Worm (Caenorhabditis elegans) whole organism, L1 larva: ENCODE results near the gene tmem-145.

Experiments
- C16A3.4 ChIP-seq: fragments of 150-350 bp; optimal IDR thresholded peaks from 2 replicates; lab custom pipeline; 2014; ENCODE audit warnings: missing biosample characterization, missing genetic modification characterization
- Y116A8C.19 ChIP-seq: sonication (generic microtip); optimal IDR thresholded peaks from 2 replicates; lab custom pipeline; 2016; ENCODE audit warnings: missing compliant biosample characterization, missing genetic modification characterization, borderline replicate concordance
- alr-1 ChIP-seq: fragments of 200-800 bp; sonication (Bioruptor generic); optimal IDR thresholded peaks from 2 replicates; lab custom pipeline; 2018; ENCODE audit warnings: borderline replicate concordance, mild to moderate bottlenecking, missing genetic modification characterization, missing compliant biosample characterization
- ceh-63 ChIP-seq: fragments of 200-800 bp; sonication (Bioruptor generic); optimal IDR thresholded peaks from 2 replicates; lab custom pipeline; 2018; ENCODE audit warnings: mild to moderate bottlenecking, missing genetic modification characterization, missing compliant biosample characterization
- ceh-8 ChIP-seq: fragments of 200-800 bp; sonication (Bioruptor generic); optimal IDR thresholded peaks from 2 replicates; lab custom pipeline; 2018; ENCODE audit warnings: mild to moderate bottlenecking, missing genetic modification characterization, moderate library complexity, missing compliant biosample characterization
- ceh-88 ChIP-seq: fragments of 200-800 bp; sonication (Bioruptor generic); IDR thresholded peaks from 2 replicates; pipeline ENCODE4 v1.3.6; 2022; ENCODE audit warnings: missing genetic modification characterization, missing compliant biosample characterization
- ceh-90 ChIP-seq: sonication (generic microtip); optimal IDR thresholded peaks from 2 replicates; lab custom pipeline; 2016; ENCODE audit warnings: missing genetic modification characterization, missing compliant biosample characterization
- dsc-1 ChIP-seq: sonication (generic microtip); optimal IDR thresholded peaks from 2 replicates; lab custom pipeline; 2016; ENCODE audit warnings: mild to moderate bottlenecking, missing genetic modification characterization, missing compliant biosample characterization
- egl-13 ChIP-seq: sonication (generic microtip); optimal IDR thresholded peaks from 2 replicates; lab custom pipeline; 2016; ENCODE audit warnings: missing genotype, missing genetic modification reagents, missing genetic modification characterization, missing compliant biosample characterization
- egl-27 ChIP-seq, 2 experiments: fragments of 150-350 bp in 1 of 2; sonication (generic microtip); optimal IDR thresholded peaks; 3 replicates each; lab custom pipeline; 2017 to 2018; ENCODE audit warnings: missing biosample characterization in 2 of 2, missing genetic modification characterization in 2 of 2, missing genetic modification reagents in 2 of 2
- ets-5 ChIP-seq: fragments of 200-800 bp; sonication (Bioruptor generic); IDR thresholded peaks from 2 replicates; pipeline ENCODE4 v1.3.6; 2022; ENCODE audit warnings: missing genetic modification characterization, missing compliant biosample characterization
- fkh-10 ChIP-seq: sonication (generic microtip); optimal IDR thresholded peaks from 2 replicates; lab custom pipeline; 2017; ENCODE audit warnings: missing biosample characterization, missing genetic modification reagents, missing genetic modification characterization
- fkh-4 ChIP-seq: sonication (generic microtip); optimal IDR thresholded peaks from 2 replicates; lab custom pipeline; 2016; ENCODE audit warnings: missing compliant biosample characterization, missing genetic modification characterization, borderline replicate concordance
- fkh-8 ChIP-seq: sonication (generic microtip); optimal IDR thresholded peaks from 2 replicates; lab custom pipeline; 2016; ENCODE audit warnings: mild to moderate bottlenecking, missing genetic modification characterization, missing compliant biosample characterization
- grh-1 ChIP-seq: fragments of 200-800 bp; sonication (Bioruptor generic); IDR thresholded peaks from 2 replicates; pipeline ENCODE4 v1.3.6; 2022; ENCODE audit warnings: missing genetic modification reagents, missing genetic modification characterization, missing compliant biosample characterization
- hlh-17 ChIP-seq: fragments of 200-800 bp; sonication (Bioruptor generic); optimal IDR thresholded peaks from 2 replicates; lab custom pipeline; 2018; ENCODE audit warnings: missing genetic modification characterization, mild to moderate bottlenecking, missing compliant biosample characterization, moderate library complexity, borderline replicate concordance
- hlh-4 ChIP-seq: sonication (generic microtip); optimal IDR thresholded peaks from 2 replicates; lab custom pipeline; 2016; ENCODE audit warnings: mild to moderate bottlenecking, missing genetic modification characterization, missing compliant biosample characterization
- hpl-2 ChIP-seq: fragments of 150-350 bp; optimal IDR thresholded peaks from 2 replicates; lab custom pipeline; 2014; ENCODE audit warnings: missing biosample characterization, missing genetic modification reagents, missing genetic modification characterization
- irx-1 ChIP-seq: sonication (generic microtip); optimal IDR thresholded peaks from 2 replicates; lab custom pipeline; 2016; ENCODE audit warnings: missing genetic modification characterization, missing compliant biosample characterization
- isw-1 ChIP-seq: fragments of 200-800 bp; sonication (Bioruptor generic); IDR thresholded peaks from 2 replicates; pipeline ENCODE4 v1.3.6; 2022; ENCODE audit warnings: missing genetic modification characterization, missing compliant biosample characterization
- lin-14 ChIP-seq: fragments of 200-800 bp; sonication (Bioruptor generic); optimal IDR thresholded peaks from 2 replicates; lab custom pipeline; 2018; ENCODE audit warnings: mild to moderate bottlenecking, missing genetic modification characterization, moderate library complexity, missing compliant biosample characterization
- lin-35 ChIP-seq, 2 experiments: fragments of 150-350 bp; optimal IDR thresholded peaks; 2 replicates each; lab custom pipeline; 2014; ENCODE audit warnings: missing biosample characterization in 2 of 2, missing genetic modification characterization in 2 of 2, missing genetic modification reagents in 2 of 2
- lsy-2 ChIP-seq, 2 experiments: fragments of 150-350 bp; optimal IDR thresholded peaks; 2 replicates each; lab custom pipeline; 2014; ENCODE audit warnings: missing biosample characterization in 2 of 2, missing genetic modification characterization in 2 of 2
- mef-2 ChIP-seq: fragments of 150-350 bp; optimal IDR thresholded peaks from 2 replicates; lab custom pipeline; 2014; ENCODE audit warnings: missing biosample characterization, missing genetic modification characterization
- nhr-11 ChIP-seq: fragments of 150-350 bp; optimal IDR thresholded peaks from 2 replicates; lab custom pipeline; 2014; ENCODE audit warnings: missing biosample characterization, missing genetic modification characterization
- nhr-19 ChIP-seq: fragments of 200-800 bp; sonication (Bioruptor generic); conservative IDR thresholded peaks from 2 replicates; pipeline ENCODE4 v1.3.6; 2022; ENCODE audit warnings: missing genetic modification characterization, missing compliant biosample characterization
- nhr-28 ChIP-seq: fragments of 150-350 bp; optimal IDR thresholded peaks from 2 replicates; lab custom pipeline; 2014; ENCODE audit warnings: missing biosample characterization, missing genetic modification characterization
- nhr-47 ChIP-seq: sonication (generic microtip); optimal IDR thresholded peaks from 2 replicates; lab custom pipeline; 2016; ENCODE audit warnings: mild to moderate bottlenecking, missing genetic modification characterization, moderate library complexity, missing compliant biosample characterization
- nhr-71 ChIP-seq: sonication (generic microtip); optimal IDR thresholded peaks from 2 replicates; lab custom pipeline; 2016; ENCODE audit warnings: mild to moderate bottlenecking, missing genetic modification characterization, moderate library complexity, missing compliant biosample characterization
- nhr-76 ChIP-seq: sonication (generic microtip); optimal IDR thresholded peaks from 2 replicates; lab custom pipeline; 2017; ENCODE audit warnings: missing biosample characterization, missing genetic modification characterization
- nhr-77 ChIP-seq: fragments of 150-350 bp; optimal IDR thresholded peaks from 2 replicates; lab custom pipeline; 2014; ENCODE audit warnings: missing biosample characterization, missing genetic modification characterization
- nhr-84 ChIP-seq: sonication (generic microtip); optimal IDR thresholded peaks from 2 replicates; lab custom pipeline; 2017; ENCODE audit warnings: missing biosample characterization, missing genetic modification characterization
- nhr-90 ChIP-seq: sonication (generic microtip); optimal IDR thresholded peaks from 2 replicates; lab custom pipeline; 2016; ENCODE audit warnings: mild to moderate bottlenecking, missing genetic modification characterization, missing compliant biosample characterization; ENCODE audit not compliant: poor library complexity
- pag-3 ChIP-seq: sonication (generic microtip); optimal IDR thresholded peaks from 2 replicates; lab custom pipeline; 2017; ENCODE audit warnings: missing genetic modification characterization, mild to moderate bottlenecking, missing compliant biosample characterization, antibody characterized with exemption, borderline replicate concordance; ENCODE audit not compliant: insufficient read depth
- pqm-1 ChIP-seq: sonication (generic microtip); optimal IDR thresholded peaks from 3 replicates; lab custom pipeline; 2017; ENCODE audit warnings: missing biosample characterization, missing genetic modification characterization
- rnt-1 ChIP-seq: sonication (generic microtip); optimal IDR thresholded peaks from 2 replicates; lab custom pipeline; 2016; ENCODE audit warnings: mild to moderate bottlenecking, missing genetic modification characterization, moderate library complexity, missing compliant biosample characterization
- skn-1 ChIP-seq: fragments of 150-350 bp; optimal IDR thresholded peaks from 2 replicates; lab custom pipeline; 2014; ENCODE audit warnings: missing biosample characterization, missing genetic modification characterization
- sox-4 ChIP-seq: sonication (generic microtip); optimal IDR thresholded peaks from 2 replicates; lab custom pipeline; 2016; ENCODE audit warnings: missing genetic modification characterization, missing compliant biosample characterization
- sup-37 ChIP-seq: fragments of 200-800 bp; sonication (Bioruptor generic); optimal IDR thresholded peaks from 2 replicates; lab custom pipeline; 2018; ENCODE audit warnings: mild to moderate bottlenecking, missing genetic modification characterization, missing compliant biosample characterization
- tbx-2 ChIP-seq: sonication (generic microtip); optimal IDR thresholded peaks from 2 replicates; lab custom pipeline; 2016; ENCODE audit warnings: missing genetic modification characterization, missing compliant biosample characterization
- tlp-1 ChIP-seq: fragments of 150-350 bp; optimal IDR thresholded peaks from 2 replicates; lab custom pipeline; 2014; ENCODE audit warnings: missing biosample characterization, missing genetic modification characterization
- unc-130 ChIP-seq: fragments of 150-350 bp; optimal IDR thresholded peaks from 2 replicates; lab custom pipeline; 2017; ENCODE audit warnings: missing biosample characterization, missing genetic modification characterization, inconsistent platforms
- unc-30 ChIP-seq: sonication (generic microtip); optimal IDR thresholded peaks from 2 replicates; lab custom pipeline; 2017; ENCODE audit warnings: missing biosample characterization, missing genetic modification characterization
- unc-98 ChIP-seq: fragments of 200-800 bp; sonication (Bioruptor generic); IDR thresholded peaks from 2 replicates; pipeline ENCODE4 v1.3.6; 2022; ENCODE audit warnings: missing genetic modification characterization, missing compliant biosample characterization
- vab-15 ChIP-seq: sonication (generic microtip); optimal IDR thresholded peaks from 2 replicates; lab custom pipeline; 2017; ENCODE audit warnings: missing genotype, mild to moderate bottlenecking, missing genetic modification characterization, missing compliant biosample characterization
- ztf-11 ChIP-seq, 2 experiments: sonication (generic microtip); optimal IDR thresholded peaks; 2 replicates each; lab custom pipeline; 2016 to 2017; ENCODE audit warnings: missing genetic modification characterization in 2 of 2, missing biosample characterization in 1 of 2, missing compliant biosample characterization in 1 of 2
- ztf-4 ChIP-seq: fragments of 150-350 bp; optimal IDR thresholded peaks from 2 replicates; lab custom pipeline; 2014; ENCODE audit warnings: missing biosample characterization, missing genetic modification characterization

The tmem-145 gene

DNA sequence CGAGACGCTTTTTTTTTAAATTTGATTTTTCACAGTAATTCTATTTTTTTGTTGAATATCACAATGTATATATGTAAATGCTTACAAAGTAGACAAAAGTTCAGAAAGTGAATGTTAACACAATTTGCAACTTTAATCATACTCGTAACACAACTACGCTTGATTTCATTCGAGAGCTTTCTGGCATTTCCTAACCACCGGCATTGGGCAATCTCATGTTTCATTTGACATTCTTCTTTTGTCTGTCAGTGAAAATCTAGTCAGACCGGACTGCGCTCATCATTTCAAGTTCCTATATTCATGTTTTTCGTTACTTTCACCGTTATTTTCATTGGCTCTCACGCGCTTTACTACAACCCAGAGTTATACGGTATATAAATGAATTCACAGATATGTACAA lies 37.5 kb upstream of the tmem-145 start, which contains the start of gene lgc-14:
TSS of gene lgc-14 (plus strand) at position 301 of the 400 bp plus-strand sequence.
- no peak for TF ChIP-seq lin-14
- TF ChIP-seq alr-1 (tag; lab: Kevin White, UChicago): no peak
- no peak for TF ChIP-seq hlh-4
- TF ChIP-seq sup-37 (GFP tag; lab: Kevin White, UChicago): no peak
- TF ChIP-seq pqm-1 (tag; lab: Kevin White, UChicago): no peak
- no peak for TF ChIP-seq grh-1 (GFP tag; lab: Robert Waterston, UW)
- TF ChIP-seq ceh-63 (GFP tag; lab: Kevin White, UChicago): no peak
- TF ChIP-seq lsy-2 (tag; optimal IDR thresholded peaks at IDR 0.05; lab: Kevin White, UChicago): no peak
- TF ChIP-seq ztf-11 (tag; optimal IDR thresholded peaks at IDR 0.05; lab: Kevin White, UChicago): no peak
- no peak for TF ChIP-seq nhr-90 (tag; lab: Kevin White, UChicago)
- TF ChIP-seq C16A3.4 (tag; lab: Kevin White, UChicago): no peak
- no peak for TF ChIP-seq tbx-2 (tag; lab: Kevin White, UChicago)
- TF ChIP-seq nhr-71 (tag; lab: Kevin White, UChicago): no peak
- no peak for TF ChIP-seq Y116A8C.19 (tag; lab: Kevin White, UChicago)
- TF ChIP-seq ets-5 (GFP tag; lab: Robert Waterston, UW): no peak
- no peak for TF ChIP-seq sox-4 (tag; lab: Kevin White, UChicago)
- TF ChIP-seq mef-2 (tag; lab: Kevin White, UChicago): no peak
- no peak for TF ChIP-seq fkh-10 (GFP tag; lab: Kevin White, UChicago)
- no peak for TF ChIP-seq fkh-4 (tag; lab: Kevin White, UChicago)
- TF ChIP-seq fkh-8 (tag; lab: Kevin White, UChicago): no peak

DNA sequence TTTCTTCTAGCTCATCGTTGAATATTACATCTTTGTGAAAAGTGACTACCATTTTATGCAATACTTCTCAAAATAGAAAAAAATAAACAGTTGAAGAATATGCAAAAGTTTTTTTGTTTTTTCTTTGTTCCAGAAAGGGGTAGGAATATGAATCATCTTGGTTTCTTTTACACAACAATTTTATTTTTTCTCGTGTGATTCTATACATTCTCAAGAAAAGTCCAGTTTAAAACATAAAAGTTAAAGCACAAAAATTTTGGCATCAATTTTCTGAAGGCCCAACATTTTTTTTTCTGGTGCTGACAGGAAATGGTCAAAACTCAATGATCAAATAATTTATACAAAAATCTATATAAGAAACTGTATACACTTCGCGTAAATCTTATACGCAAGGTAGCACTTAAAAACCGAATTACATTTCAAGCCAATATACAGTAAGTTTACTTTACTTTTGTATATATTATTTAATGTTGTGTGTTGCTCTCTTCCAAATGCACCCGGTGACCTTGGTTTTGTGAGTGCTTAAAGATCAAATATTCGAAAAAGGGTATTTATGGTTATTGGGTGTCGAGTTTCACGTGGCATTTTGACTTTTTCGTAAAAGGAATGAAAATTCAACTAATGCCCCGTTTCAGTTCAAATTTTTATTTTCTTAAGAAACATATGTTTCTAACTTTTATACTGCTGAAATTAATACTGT lies 35.0 kb upstream of the tmem-145 start, which contains the start of the genes W03G11.2 and lgc-13:
TSS of gene W03G11.2 (minus strand) at position 101 of the 700 bp plus-strand sequence.
TSS of gene lgc-13 (plus strand) at position 650 of the 700 bp plus-strand sequence.
- TF ChIP-seq unc-130 (no peak), nhr-76 (tag; lab: Kevin White, UChicago) (no peak), C16A3.4 (tag; lab: Kevin White, UChicago) (no peak), hpl-2 (GFP tag; lab: Kevin White, UChicago) (no peak), skn-1 (tag; lab: Kevin White, UChicago) (no peak), tbx-2 (tag; lab: Kevin White, UChicago) (no peak), nhr-77 (tag; lab: Kevin White, UChicago) (no peak), nhr-11 (no peak), ceh-90 (tag; lab: Kevin White, UChicago) (no peak), pag-3 (tag; lab: Kevin White, UChicago) (no peak), sup-37 (GFP tag; lab: Kevin White, UChicago) (no peak), egl-13 (tag; lab: Kevin White, UChicago) (no peak), ztf-4 (tag; lab: Kevin White, UChicago) (no peak), tlp-1 (tag; lab: Kevin White, UChicago) (no peak), ceh-8 (GFP tag; lab: Kevin White, UChicago) (no peak), rnt-1 (tag; lab: Kevin White, UChicago) (no peak), lin-35 (GFP tag; optimal IDR thresholded peaks at IDR 0.05; lab: Kevin White, UChicago) (no peak), hlh-17 (no peak)

DNA sequence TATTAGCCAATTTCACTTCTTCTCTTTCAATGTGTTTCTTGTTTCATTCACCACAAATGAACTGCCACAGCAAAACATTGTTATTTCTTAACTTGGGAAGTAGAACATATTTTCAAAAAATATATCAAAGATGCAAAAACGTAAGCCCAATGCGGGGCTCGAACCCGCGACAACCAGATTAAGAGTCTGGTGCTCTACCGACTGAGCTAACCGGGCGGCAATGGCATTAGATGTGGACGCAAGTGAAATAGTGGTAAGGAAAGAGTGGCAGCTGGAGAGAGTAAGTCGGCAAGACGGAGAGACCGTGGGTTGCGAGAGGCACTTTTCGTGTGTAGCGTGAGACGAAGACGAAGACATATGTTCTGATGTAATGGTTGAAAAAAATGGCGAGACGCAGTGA lies 32.3 kb upstream of the tmem-145 start:
- TF ChIP-seq egl-27 (tag; optimal IDR thresholded peaks at IDR 0.05; lab: Kevin White, UChicago) (no peak), ets-5 (GFP tag; lab: Robert Waterston, UW) (no peak), nhr-19 (peak; percentile 86), fkh-10 (GFP tag; lab: Kevin White, UChicago) (peak; percentile 85), rnt-1 (tag; lab: Kevin White, UChicago) (peak; percentile 84), isw-1 (GFP tag; lab: Robert Waterston, UW) (peak; percentile 33), unc-98 (no peak), nhr-84 (no peak), skn-1 (tag; lab: Kevin White, UChicago) (no peak), lin-35 (GFP tag; optimal IDR thresholded peaks at IDR 0.05; lab: Kevin White, UChicago) (peak in 1 of 2 experiments; percentile 42), irx-1 (tag; lab: Kevin White, UChicago) (peak; percentile 74), nhr-47 (tag; lab: Kevin White, UChicago) (peak; percentile 88), nhr-28 (tag; lab: Kevin White, UChicago) (no peak), dsc-1 (tag; lab: Kevin White, UChicago) (peak; percentile 95), unc-30 (tag; lab: Kevin White, UChicago) (no peak), alr-1 (tag; lab: Kevin White, UChicago) (no peak), ceh-88 (GFP tag; lab: Robert Waterston, UW) (peak; percentile 50; the same call in 1 of the 2 replicates), vab-15 (tag; lab: Kevin White, UChicago) (peak; percentile 71)
